Fruit fly (Drosophila melanogaster): ENCODE results near the gene bigmax.
A peak's percentile ranks its signal among the peaks of the same experiment; 100 is the strongest.

The bigmax gene

DNA sequence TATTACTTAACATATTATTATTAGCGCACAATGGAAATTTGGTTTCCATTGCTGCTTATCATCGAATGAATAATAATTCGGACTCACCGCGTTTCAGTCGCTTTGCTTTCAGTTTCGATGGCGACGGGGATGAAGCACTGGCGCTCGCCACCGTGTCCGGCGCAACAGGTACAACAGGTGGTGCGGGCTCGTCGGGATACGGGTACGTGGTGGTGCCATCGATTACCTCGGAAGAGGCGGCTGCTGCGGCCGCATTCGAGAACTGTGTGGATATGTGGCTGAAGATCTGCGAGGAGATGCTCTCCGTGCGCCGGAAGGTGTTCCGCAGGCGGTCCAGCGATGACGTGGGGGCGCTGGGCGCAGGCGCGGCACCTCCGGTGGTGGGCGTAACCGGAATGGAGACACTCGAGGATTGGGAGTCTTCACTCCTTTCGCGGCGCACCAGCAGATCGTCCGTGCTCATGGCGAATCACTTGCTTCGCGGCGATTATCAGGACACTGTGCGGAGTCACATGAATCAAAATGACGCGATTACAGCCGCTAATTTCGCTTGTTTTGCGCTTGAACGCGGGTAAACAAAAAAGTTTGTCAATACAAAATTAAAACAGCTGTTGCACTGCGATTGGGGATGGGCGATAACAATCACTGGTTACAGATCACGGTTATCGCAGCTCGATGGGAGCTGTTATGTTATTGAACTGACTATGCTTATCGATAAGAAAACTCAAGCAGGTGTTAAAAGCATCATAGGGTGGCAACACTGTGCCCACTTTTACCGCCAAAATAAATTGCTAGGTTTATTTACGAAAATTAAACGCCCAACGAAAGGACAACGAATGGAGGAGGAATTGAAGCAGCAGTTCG is 49.7 kb downstream of the bigmax start, which contains the start of the genes CG31064 and PolA2 (continued):
- no peak for TF ChIP-seq br (optimal IDR thresholded peaks at IDR 0.05)
- TF ChIP-seq CG16863 (GFP tag; optimal IDR thresholded peaks at IDR 0.05) = no peak
- no peak for TF ChIP-seq CG4328 (GFP tag; optimal IDR thresholded peaks at IDR 0.05)
- TF ChIP-seq gcm2 (GFP tag; optimal IDR thresholded peaks at IDR 0.05) = no peak
- TF ChIP-seq CG17912 (GFP tag; optimal IDR thresholded peaks at IDR 0.05) = peak; percentile 38
- TF ChIP-seq crol (GFP tag; IDR thresholded peaks at IDR 0.05) = no peak
- no peak for TF ChIP-seq pho (GFP tag; optimal IDR thresholded peaks at IDR 0.05)
- TF ChIP-seq CG17568 (GFP tag; optimal IDR thresholded peaks at IDR 0.05) = no peak
- peak; percentile 59 for TF ChIP-seq kah (GFP tag; optimal IDR thresholded peaks at IDR 0.05)
- peak; percentile 75 for TF ChIP-seq ewg (GFP tag; optimal IDR thresholded peaks at IDR 0.05)
- TF ChIP-seq Nf-YC (tag; optimal IDR thresholded peaks at IDR 0.05) = no peak
- TF ChIP-seq YL-1 (GFP tag; optimal IDR thresholded peaks at IDR 0.05) = peak; percentile 49
- TF ChIP-seq Blimp-1 (GFP tag; optimal IDR thresholded peaks at IDR 0.05) = no peak
- TF ChIP-seq her (GFP tag; optimal IDR thresholded peaks at IDR 0.05) = no peak
- TF ChIP-seq Dad (GFP tag; optimal IDR thresholded peaks at IDR 0.05) = peak; percentile 17
- TF ChIP-seq CG14667 (GFP tag; IDR thresholded peaks at IDR 0.05) = no peak
- TF ChIP-seq jumu (GFP tag; optimal IDR thresholded peaks at IDR 0.05) = peak; percentile 34
- no peak for TF ChIP-seq D (optimal IDR thresholded peaks at IDR 0.05)
- TF ChIP-seq D (GFP tag; optimal IDR thresholded peaks at IDR 0.05) = no peak
- TF ChIP-seq pum (GFP tag; optimal IDR thresholded peaks at IDR 0.05) = peak; percentile 28
- peak; percentile 29 for TF ChIP-seq gfzf (GFP tag; optimal IDR thresholded peaks at IDR 0.05)
- peak; percentile 89 for TF ChIP-seq Dp (GFP tag; optimal IDR thresholded peaks at IDR 0.05)
- peak; percentile 70 for TF ChIP-seq BEAF-32 (GFP tag; optimal IDR thresholded peaks at IDR 0.05)
- TF ChIP-seq NFAT (GFP tag; IDR thresholded peaks at IDR 0.05) = no peak
- peak; percentile 3 for TF ChIP-seq CG12391 (tag; optimal IDR thresholded peaks at IDR 0.05)
- peak; percentile 91 for TF ChIP-seq CG2116 (GFP tag; optimal IDR thresholded peaks at IDR 0.05)
- peak; percentile 74; the same call in 1 of the 3 replicates for TF ChIP-seq mld (GFP tag; IDR thresholded peaks at IDR 0.05; ENCODE audit: partially characterized antibody)
- no peak for TF ChIP-seq CG30403 (GFP tag; optimal IDR thresholded peaks at IDR 0.05)
- TF ChIP-seq stwl (tag; optimal IDR thresholded peaks at IDR 0.05) = peak; percentile 82
- no peak for TF ChIP-seq Dip2 (GFP tag; IDR thresholded peaks at IDR 0.05)
- TF ChIP-seq CG10209 (GFP tag; optimal IDR thresholded peaks at IDR 0.05) = no peak
- TF ChIP-seq Hmr (GFP tag; optimal IDR thresholded peaks at IDR 0.05) = peak; percentile 10
- TF ChIP-seq CG8388 (GFP tag; optimal IDR thresholded peaks at IDR 0.05) = no peak
- no peak for TF ChIP-seq CG1529 (GFP tag; optimal IDR thresholded peaks at IDR 0.05)
- TF ChIP-seq mirr (GFP tag; optimal IDR thresholded peaks at IDR 0.05) = no peak
- TF ChIP-seq Dll (GFP tag; IDR thresholded peaks at IDR 0.05; ENCODE audit: partially characterized antibody) = peak; percentile 81
- no peak for TF ChIP-seq slp2 (GFP tag; optimal IDR thresholded peaks at IDR 0.05)
- no peak for TF ChIP-seq CG2129 (GFP tag; IDR thresholded peaks at IDR 0.05; ENCODE audit: partially characterized antibody)
- no peak for TF ChIP-seq Fer2 (tag; optimal IDR thresholded peaks at IDR 0.05)
- no peak for TF ChIP-seq ap (GFP tag; IDR thresholded peaks at IDR 0.05)
- TF ChIP-seq scrt (GFP tag; optimal IDR thresholded peaks at IDR 0.05) = peak; percentile 90
- no peak for TF ChIP-seq CG4424 (GFP tag; optimal IDR thresholded peaks at IDR 0.05)
- no peak for TF ChIP-seq CG11247 (GFP tag; IDR thresholded peaks at IDR 0.05)
- no peak for TF ChIP-seq ab (GFP tag; optimal IDR thresholded peaks at IDR 0.05)
- no peak for TF ChIP-seq disco-r (GFP tag; optimal IDR thresholded peaks at IDR 0.05)
- TF ChIP-seq CG15696 (tag; optimal IDR thresholded peaks at IDR 0.05) = no peak
- peak; percentile 13 for TF ChIP-seq vfl (GFP tag; optimal IDR thresholded peaks at IDR 0.05)
- TF ChIP-seq CG12659 (GFP tag; optimal IDR thresholded peaks at IDR 0.05) = peak; percentile 62
- TF ChIP-seq fd64A (GFP tag; optimal IDR thresholded peaks at IDR 0.05) = no peak

All from whole organism, embryonic.